Worm (Caenorhabditis elegans) whole organism, late embryonic: ENCODE results near the gene Y54G2A.38.

Experiments used
- fkh-10 ChIP-seq: fragments of 150-350 bp; optimal IDR thresholded peaks from 2 replicates; lab custom pipeline; 2014; ENCODE audit warnings: missing biosample characterization, missing genetic modification reagents, missing genetic modification characterization
- hlh-13 ChIP-seq: fragments of 200-800 bp; sonication (Bioruptor generic); optimal IDR thresholded peaks from 2 replicates; lab custom pipeline; 2018; ENCODE audit warnings: mild to moderate bottlenecking, missing genetic modification characterization, missing compliant biosample characterization
- pqm-1 ChIP-seq: sonication (generic microtip); optimal IDR thresholded peaks from 2 replicates; lab custom pipeline; 2016; ENCODE audit warnings: missing genetic modification characterization, missing compliant biosample characterization

- TF ChIP-seq hlh-13 (no peak), fkh-10 (no peak), pqm-1 (tag; lab: Kevin White, UChicago) (no peak)
Measured at ce11 chrIV:2712935-2713334, 46.3 kb upstream of the Y54G2A.38 start, which contains the start of gene Y94H6A.12.
